Fruit fly (Drosophila melanogaster) whole organism, prepupa: ENCODE measurements around the gene Hasp.
A peak's percentile ranks its signal among the peaks of the same experiment; 100 is the strongest.

Source experiments
- Blimp-1 ChIP-seq: fragments of 200-800 bp; sonication (Bioruptor generic); optimal IDR thresholded peaks from 3 replicates; lab custom pipeline; 2017; ENCODE audit warnings: missing biosample characterization, missing genetic modification characterization, mild to moderate bottlenecking, moderate library complexity, missing genetic modification reagents
- CG10631 ChIP-seq: fragments of 200-800 bp; sonication (Bioruptor generic); optimal IDR thresholded peaks from 2 replicates; lab custom pipeline; 2016; ENCODE audit warnings: missing biosample characterization, missing genetic modification characterization
- CG10669 ChIP-seq: fragments of 200-800 bp; sonication (Bioruptor generic); optimal IDR thresholded peaks from 3 replicates; lab custom pipeline; 2018; ENCODE audit warnings: missing biosample characterization, mild to moderate bottlenecking, missing genetic modification characterization, moderate library complexity
- CG11762 ChIP-seq: fragments of 200-800 bp; sonication (Bioruptor generic); optimal IDR thresholded peaks from 3 replicates; lab custom pipeline; 2016; ENCODE audit warnings: missing biosample characterization, missing genetic modification characterization; ENCODE audit not compliant: insufficient read depth
- CG15336 ChIP-seq: fragments of 200-800 bp; sonication (Bioruptor generic); IDR thresholded peaks from 2 replicates; pipeline ENCODE4 v1.3.6; 2022; ENCODE audit warnings: missing biosample characterization, missing genetic modification characterization
- CG1621 ChIP-seq: fragments of 200-800 bp; sonication (Bioruptor generic); optimal IDR thresholded peaks from 3 replicates; lab custom pipeline; 2018; ENCODE audit warnings: missing biosample characterization, mild to moderate bottlenecking, missing genetic modification characterization
- CG16779 ChIP-seq: fragments of 200-800 bp; sonication (Bioruptor generic); optimal IDR thresholded peaks from 3 replicates; lab custom pipeline; 2017; ENCODE audit warnings: missing biosample characterization, mild to moderate bottlenecking, missing genetic modification characterization
- CG3032 ChIP-seq: fragments of 200-800 bp; optimal IDR thresholded peaks from 2 replicates; lab custom pipeline; 2019; ENCODE audit warnings: missing biosample characterization, mild to moderate bottlenecking, missing genetic modification characterization, moderate library complexity
- CG31627 ChIP-seq: fragments of 200-800 bp; sonication (Bioruptor generic); optimal IDR thresholded peaks from 3 replicates; lab custom pipeline; 2016; ENCODE audit warnings: missing biosample characterization, missing genetic modification characterization
- CG32006 ChIP-seq: fragments of 200-800 bp; sonication (Bioruptor generic); optimal IDR thresholded peaks from 3 replicates; lab custom pipeline; 2017; ENCODE audit warnings: missing biosample characterization, mild to moderate bottlenecking, missing genetic modification characterization
- CG3919 ChIP-seq: fragments of 200-800 bp; sonication (Bioruptor generic); optimal IDR thresholded peaks from 3 replicates; lab custom pipeline; 2016; ENCODE audit warnings: missing biosample characterization, missing genetic modification characterization
- CG4318 ChIP-seq: fragments of 200-800 bp; sonication (Bioruptor generic); optimal IDR thresholded peaks from 3 replicates; lab custom pipeline; 2017; ENCODE audit warnings: missing biosample characterization, mild to moderate bottlenecking, missing genetic modification characterization
- CG6163 ChIP-seq: fragments of 200-800 bp; sonication (Bioruptor generic); IDR thresholded peaks from 3 replicates; pipeline ENCODE4 v1.3.6; 2022; ENCODE audit warnings: missing biosample characterization, missing genetic modification characterization
- CG6808 ChIP-seq: fragments of 200-800 bp; sonication (Bioruptor generic); optimal IDR thresholded peaks from 3 replicates; lab custom pipeline; 2017; ENCODE audit warnings: missing biosample characterization, missing genetic modification characterization, mild to moderate bottlenecking, moderate library complexity, missing genetic modification reagents
- CG6854 ChIP-seq: fragments of 200-800 bp; sonication (Bioruptor generic); optimal IDR thresholded peaks from 2 replicates; lab custom pipeline; 2017; ENCODE audit warnings: missing biosample characterization, mild to moderate bottlenecking, missing genetic modification characterization
- CG7368 ChIP-seq: fragments of 200-800 bp; sonication (Bioruptor generic); optimal IDR thresholded peaks from 3 replicates; lab custom pipeline; 2016; ENCODE audit warnings: missing biosample characterization, missing genetic modification characterization
- CG8119 ChIP-seq: fragments of 200-800 bp; sonication (Bioruptor generic); IDR thresholded peaks from 3 replicates; pipeline ENCODE4 v1.3.6; 2022; ENCODE audit warnings: missing biosample characterization, missing genetic modification characterization
- CG8319 ChIP-seq: fragments of 200-800 bp; sonication (Bioruptor generic); optimal IDR thresholded peaks from 3 replicates; lab custom pipeline; 2016; ENCODE audit warnings: missing biosample characterization, missing genetic modification characterization
- CG8632 ChIP-seq: fragments of 200-800 bp; sonication (Bioruptor generic); optimal IDR thresholded peaks from 3 replicates; lab custom pipeline; 2016; ENCODE audit warnings: missing biosample characterization, missing genetic modification characterization
- CG9139 ChIP-seq: fragments of 200-800 bp; sonication (Bioruptor generic); optimal IDR thresholded peaks from 3 replicates; lab custom pipeline; 2017; ENCODE audit warnings: missing biosample characterization, mild to moderate bottlenecking, missing genetic modification characterization
- Eip75B ChIP-seq: fragments of 200-800 bp; sonication (Bioruptor generic); optimal IDR thresholded peaks from 3 replicates; lab custom pipeline; 2016; ENCODE audit warnings: missing biosample characterization, missing genetic modification characterization
- Eip78C ChIP-seq: fragments of 200-800 bp; sonication (Bioruptor generic); peaks from one replicate; lab custom pipeline; 2016; ENCODE audit warnings: missing biosample characterization, missing genetic modification characterization
- Eip93F ChIP-seq: fragments of 200-800 bp; sonication (Bioruptor generic); optimal IDR thresholded peaks from 2 replicates; lab custom pipeline; 2016; ENCODE audit warnings: missing biosample characterization, mild to moderate bottlenecking, missing genetic modification characterization
- Ets21C ChIP-seq: fragments of 200-800 bp; sonication (Bioruptor generic); optimal IDR thresholded peaks from 3 replicates; lab custom pipeline; 2016; ENCODE audit warnings: missing biosample characterization, missing genetic modification characterization
- Ets96B ChIP-seq: fragments of 200-800 bp; optimal IDR thresholded peaks from 2 replicates; lab custom pipeline; 2019; ENCODE audit warnings: missing biosample characterization, mild to moderate bottlenecking, missing genetic modification characterization, moderate library complexity
- Gug ChIP-seq: fragments of 200-800 bp; sonication (Bioruptor generic); IDR thresholded peaks from 2 replicates; pipeline ENCODE4 v1.3.6; 2022; ENCODE audit warnings: missing biosample characterization, missing genetic modification characterization
- Hr38 ChIP-seq: sonication (Bioruptor generic); optimal IDR thresholded peaks from 2 replicates; lab custom pipeline; 2016; ENCODE audit warnings: missing biosample characterization, missing genetic modification characterization
- Hr4 ChIP-seq: fragments of 200-800 bp; sonication (Bioruptor generic); optimal IDR thresholded peaks from 3 replicates; lab custom pipeline; 2016; ENCODE audit warnings: missing biosample characterization, missing genetic modification characterization
- Lpt ChIP-seq: fragments of 200-800 bp; sonication (Bioruptor generic); optimal IDR thresholded peaks from 3 replicates; lab custom pipeline; 2016; ENCODE audit warnings: missing biosample characterization, missing genetic modification characterization
- Met ChIP-seq: fragments of 200-800 bp; sonication (Bioruptor generic); optimal IDR thresholded peaks from 3 replicates; lab custom pipeline; 2016; ENCODE audit warnings: missing biosample characterization, missing genetic modification characterization
- OdsH ChIP-seq: fragments of 200-800 bp; sonication (Bioruptor generic); optimal IDR thresholded peaks from 3 replicates; lab custom pipeline; 2016; ENCODE audit warnings: missing biosample characterization, missing genetic modification characterization
- Smox ChIP-seq: fragments of 200-800 bp; sonication (Bioruptor generic); optimal IDR thresholded peaks from 3 replicates; lab custom pipeline; 2016; ENCODE audit warnings: missing biosample characterization, missing genetic modification characterization
- Sox102F ChIP-seq: fragments of 200-800 bp; sonication (Bioruptor generic); optimal IDR thresholded peaks from 2 replicates; lab custom pipeline; 2016; ENCODE audit warnings: missing biosample characterization, mild to moderate bottlenecking, missing genetic modification characterization
- Sox14 ChIP-seq: fragments of 200-800 bp; sonication (Bioruptor generic); optimal IDR thresholded peaks from 3 replicates; lab custom pipeline; 2016; ENCODE audit warnings: missing biosample characterization, missing genetic modification characterization
- Sox15 ChIP-seq: fragments of 200-800 bp; sonication (Bioruptor generic); optimal IDR thresholded peaks from 3 replicates; lab custom pipeline; 2016; ENCODE audit warnings: missing biosample characterization, missing genetic modification characterization
- achi ChIP-seq: fragments of 200-800 bp; sonication (Bioruptor generic); optimal IDR thresholded peaks from 3 replicates; lab custom pipeline; 2016; ENCODE audit warnings: missing biosample characterization, missing genetic modification characterization
- acj6 ChIP-seq: fragments of 200-800 bp; sonication (Bioruptor generic); optimal IDR thresholded peaks from 3 replicates; lab custom pipeline; 2016; ENCODE audit warnings: missing biosample characterization, missing genetic modification characterization
- cyc ChIP-seq: fragments of 200-800 bp; sonication (Bioruptor generic); optimal IDR thresholded peaks from 3 replicates; lab custom pipeline; 2016; ENCODE audit warnings: missing biosample characterization, missing genetic modification characterization
- dac ChIP-seq: fragments of 200-800 bp; sonication (Bioruptor generic); optimal IDR thresholded peaks from 2 replicates; lab custom pipeline; 2017; ENCODE audit warnings: missing biosample characterization, mild to moderate bottlenecking, missing genetic modification characterization
- dsx ChIP-seq: fragments of 200-800 bp; optimal IDR thresholded peaks from 3 replicates; lab custom pipeline; 2019; ENCODE audit warnings: missing biosample characterization, mild to moderate bottlenecking, missing genetic modification characterization, moderate library complexity; ENCODE audit not compliant: poor library complexity, severe bottlenecking
- eg ChIP-seq: fragments of 200-800 bp; sonication (Bioruptor generic); IDR thresholded peaks from 3 replicates; pipeline ENCODE4 v1.3.6; 2022; ENCODE audit warnings: missing biosample characterization, missing genetic modification characterization
- esn ChIP-seq: fragments of 200-800 bp; sonication (Bioruptor generic); optimal IDR thresholded peaks from 2 replicates; lab custom pipeline; 2016; ENCODE audit warnings: missing biosample characterization, mild to moderate bottlenecking, missing genetic modification characterization, moderate library complexity
- fd59A ChIP-seq: fragments of 200-800 bp; sonication (Bioruptor generic); optimal IDR thresholded peaks from 2 replicates; lab custom pipeline; 2017; ENCODE audit warnings: missing biosample characterization, mild to moderate bottlenecking, missing genetic modification characterization, missing genetic modification reagents
- fd85E ChIP-seq: fragments of 200-800 bp; sonication (Bioruptor generic); optimal IDR thresholded peaks from 3 replicates; lab custom pipeline; 2016; ENCODE audit warnings: missing biosample characterization, missing genetic modification characterization
- fkh ChIP-seq: fragments of 200-800 bp; sonication (Bioruptor generic); optimal IDR thresholded peaks from 3 replicates; lab custom pipeline; 2017; ENCODE audit warnings: missing biosample characterization, mild to moderate bottlenecking, missing genetic modification characterization, moderate library complexity
- net ChIP-seq: fragments of 200-800 bp; sonication (Bioruptor generic); optimal IDR thresholded peaks from 3 replicates; lab custom pipeline; 2016; ENCODE audit warnings: missing biosample characterization, missing genetic modification characterization
- pdm3 ChIP-seq: fragments of 200-800 bp; sonication (Bioruptor generic); optimal IDR thresholded peaks from 3 replicates; lab custom pipeline; 2016; ENCODE audit warnings: missing biosample characterization, missing genetic modification characterization
- salr ChIP-seq, 2 experiments: fragments of 200-800 bp; sonication (Bioruptor generic); optimal IDR thresholded peaks; 3 replicates each; lab custom pipeline; 2016 to 2018; ENCODE audit warnings: missing biosample characterization in 2 of 2, missing genetic modification characterization in 2 of 2, mild to moderate bottlenecking in 1 of 2
- spab ChIP-seq: fragments of 200-800 bp; sonication (Bioruptor generic); optimal IDR thresholded peaks from 2 replicates; lab custom pipeline; 2017; ENCODE audit warnings: missing biosample characterization, mild to moderate bottlenecking, missing genetic modification characterization, missing genetic modification reagents
- ss ChIP-seq, 2 experiments: fragments of 200-800 bp; sonication (Bioruptor generic); optimal IDR thresholded peaks; 2 replicates in 1 of 2; 3 replicates in 1 of 2; lab custom pipeline; 2017 to 2018; ENCODE audit warnings: mild to moderate bottlenecking in 2 of 2, missing biosample characterization in 2 of 2, missing genetic modification characterization in 2 of 2, moderate library complexity in 1 of 2
- svp ChIP-seq: fragments of 200-800 bp; sonication (Bioruptor generic); peaks from one replicate; lab custom pipeline; 2016; ENCODE audit warnings: missing biosample characterization, missing genetic modification characterization
- topi ChIP-seq: fragments of 200-800 bp; sonication (Bioruptor generic); optimal IDR thresholded peaks from 3 replicates; lab custom pipeline; 2016; ENCODE audit warnings: missing biosample characterization, missing genetic modification characterization
- vri ChIP-seq: fragments of 200-800 bp; sonication (Bioruptor generic); optimal IDR thresholded peaks from 3 replicates; lab custom pipeline; 2016; ENCODE audit warnings: missing biosample characterization, mild to moderate bottlenecking, missing genetic modification characterization

The Hasp gene

dm6 chr2L:19463405-19463804 lies 53.6 kb downstream of the Hasp start:
- TF ChIP-seq salr (GFP tag; optimal IDR thresholded peaks at IDR 0.05; lab: Kevin White, UChicago): peak in 1 of 2 experiments; percentile 36
- no peak for TF ChIP-seq CG6854 (GFP tag; lab: Kevin White, UChicago)
- no peak for TF ChIP-seq eg (GFP tag; lab: Robert Waterston, UW)
- no peak for TF ChIP-seq CG10669
- no peak for TF ChIP-seq fd85E (GFP tag; lab: Kevin White, UChicago)
- TF ChIP-seq CG8319: no peak
- TF ChIP-seq Met (GFP tag; lab: Kevin White, UChicago): no peak
- TF ChIP-seq fd59A (GFP tag; lab: Kevin White, UChicago): no peak
- peak; percentile 17 for TF ChIP-seq OdsH
- no peak for TF ChIP-seq Sox102F
- no peak for TF ChIP-seq CG11762 (GFP tag; lab: Kevin White, UChicago)
- TF ChIP-seq dac: no peak
- TF ChIP-seq CG1621 (tag; lab: Kevin White, UChicago): no peak
- no peak for TF ChIP-seq Ets21C (GFP tag; lab: Kevin White, UChicago)
- no peak for TF ChIP-seq Gug
- TF ChIP-seq acj6: no peak
- TF ChIP-seq CG15336: no peak
- no peak for TF ChIP-seq Sox15
- TF ChIP-seq CG8632: no peak
- peak; percentile 1 for TF ChIP-seq pdm3 (GFP tag; lab: Kevin White, UChicago)
- TF ChIP-seq CG8119 (GFP tag; lab: Robert Waterston, UW): no peak
- no peak for TF ChIP-seq CG9139 (GFP tag; lab: Kevin White, UChicago)
- no peak for TF ChIP-seq CG31627 (GFP tag; lab: Kevin White, UChicago)
- no peak for TF ChIP-seq CG7368 (GFP tag; lab: Kevin White, UChicago)
- peak; percentile 84 for TF ChIP-seq Eip78C (GFP tag; lab: Kevin White, UChicago)
- TF ChIP-seq svp (GFP tag; lab: Kevin White, UChicago): peak; percentile 48
- peak; percentile 0 for TF ChIP-seq spab (GFP tag; lab: Kevin White, UChicago)
- no peak for TF ChIP-seq vri (GFP tag; lab: Kevin White, UChicago)
- no peak for TF ChIP-seq Eip93F (GFP tag; lab: Kevin White, UChicago)
- no peak for TF ChIP-seq cyc (GFP tag; lab: Kevin White, UChicago)
- TF ChIP-seq CG3919 (GFP tag; lab: Kevin White, UChicago): peak; percentile 9
- no peak for TF ChIP-seq Ets96B (tag; lab: Kevin White, UChicago)
- TF ChIP-seq Lpt (GFP tag; lab: Kevin White, UChicago): no peak
- peak; percentile 10 for TF ChIP-seq CG3032
- TF ChIP-seq Hr4: peak; percentile 9
- no peak for TF ChIP-seq Blimp-1
- TF ChIP-seq CG32006 (GFP tag; lab: Kevin White, UChicago): peak; percentile 75
- TF ChIP-seq CG10631 (GFP tag; lab: Kevin White, UChicago): peak; percentile 24
- TF ChIP-seq Hr38 (GFP tag; lab: Kevin White, UChicago): no peak
- no peak for TF ChIP-seq ss (GFP tag; optimal IDR thresholded peaks at IDR 0.05; lab: Kevin White, UChicago)
- no peak for TF ChIP-seq fkh (GFP tag; lab: Kevin White, UChicago)
- no peak for TF ChIP-seq esn
- no peak for TF ChIP-seq CG16779 (tag; lab: Kevin White, UChicago)
- peak; percentile 0 for TF ChIP-seq Sox14
- no peak for TF ChIP-seq CG6808 (GFP tag; lab: Kevin White, UChicago)
- no peak for TF ChIP-seq Eip75B (GFP tag; lab: Kevin White, UChicago)
- TF ChIP-seq CG6163 (GFP tag; lab: Robert Waterston, UW): no peak
- no peak for TF ChIP-seq Smox (GFP tag; lab: Kevin White, UChicago)
- no peak for TF ChIP-seq dsx (GFP tag; lab: Kevin White, UChicago)
- no peak for TF ChIP-seq achi (GFP tag; lab: Kevin White, UChicago)
- no peak for TF ChIP-seq net (GFP tag; lab: Kevin White, UChicago)
- TF ChIP-seq CG4318 (GFP tag; lab: Kevin White, UChicago): peak; percentile 58
- TF ChIP-seq topi: no peak
